Worm (Caenorhabditis elegans): ENCODE results near the gene srd-54.

DNA sequence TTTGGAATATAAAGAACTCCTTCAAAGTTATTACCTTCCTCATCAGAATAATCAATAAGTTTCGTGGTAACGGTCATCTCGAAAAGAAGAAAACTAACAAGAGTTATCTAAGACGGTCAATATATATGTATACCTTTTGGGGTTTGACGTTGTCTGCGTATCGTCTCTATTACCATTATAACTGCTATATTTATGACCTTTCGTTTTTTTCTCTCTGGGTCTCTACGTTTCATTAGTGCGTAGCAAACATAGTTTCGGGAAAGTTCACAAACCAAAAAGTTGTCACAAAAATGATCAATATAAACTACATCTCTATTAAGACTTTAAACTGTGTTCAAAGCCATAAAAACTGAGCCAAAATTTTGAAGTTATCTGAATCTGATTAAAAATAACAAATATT lies 24.8 kb downstream of the srd-54 start, which contains the start of gene D1022.4:
- TF ChIP-seq pag-3 (tag; optimal IDR thresholded peaks at IDR 0.05; ENCODE audit: borderline replicate concordance, insufficient read depth): no peak
- no peak for TF ChIP-seq egl-27 (tag; optimal IDR thresholded peaks at IDR 0.05)
- TF ChIP-seq sptf-1 (tag; optimal IDR thresholded peaks at IDR 0.05): no peak
- TF ChIP-seq nhr-11 (tag; optimal IDR thresholded peaks at IDR 0.05): no peak
- TF ChIP-seq lsy-2 (tag; optimal IDR thresholded peaks at IDR 0.05): peak in 1 of 2 experiments; percentile 20
- no peak for TF ChIP-seq isw-1 (GFP tag; IDR thresholded peaks at IDR 0.05)
- TF ChIP-seq lin-13 (GFP tag; optimal IDR thresholded peaks at IDR 0.05): no peak
- TF ChIP-seq zip-4 (GFP tag; optimal IDR thresholded peaks at IDR 0.05): no peak
